Fruit fly (Drosophila melanogaster): ENCODE measurements around the gene CG40486.

DNA sequence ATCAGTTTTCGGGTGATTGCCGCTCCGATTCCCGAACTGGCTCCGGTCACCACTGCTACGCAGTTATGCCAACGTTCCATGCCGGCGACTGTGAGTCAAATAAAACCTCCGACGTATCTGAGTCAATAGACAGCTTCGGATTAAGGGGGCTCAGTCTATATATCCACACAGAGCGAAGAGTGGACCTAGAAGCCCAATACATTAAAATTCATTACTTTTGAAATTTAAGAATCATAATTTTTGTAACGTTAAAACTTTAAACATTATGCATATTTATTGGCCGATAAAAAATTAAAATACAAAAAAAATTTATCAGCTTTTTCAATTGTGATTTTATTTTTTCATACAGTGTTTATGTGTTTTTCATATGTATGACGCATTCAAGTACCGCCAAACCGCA is 2.4 kb upstream of the CG40486 start, which contains the start of gene CG40485:
- TF ChIP-seq CG16779 (tag; optimal IDR thresholded peaks at IDR 0.05) (no peak), CG9139 (GFP tag; optimal IDR thresholded peaks at IDR 0.05) (no peak), dsx (GFP tag; optimal IDR thresholded peaks at IDR 0.05; ENCODE audit: poor library complexity, severe bottlenecking) (no peak), pdm3 (GFP tag; optimal IDR thresholded peaks at IDR 0.05) (no peak), ss (GFP tag; optimal IDR thresholded peaks at IDR 0.05) (no peak)
